Worm (Caenorhabditis elegans): Measurements from ENCODE around the gene glb-2.

Gene glb-2

DNA sequence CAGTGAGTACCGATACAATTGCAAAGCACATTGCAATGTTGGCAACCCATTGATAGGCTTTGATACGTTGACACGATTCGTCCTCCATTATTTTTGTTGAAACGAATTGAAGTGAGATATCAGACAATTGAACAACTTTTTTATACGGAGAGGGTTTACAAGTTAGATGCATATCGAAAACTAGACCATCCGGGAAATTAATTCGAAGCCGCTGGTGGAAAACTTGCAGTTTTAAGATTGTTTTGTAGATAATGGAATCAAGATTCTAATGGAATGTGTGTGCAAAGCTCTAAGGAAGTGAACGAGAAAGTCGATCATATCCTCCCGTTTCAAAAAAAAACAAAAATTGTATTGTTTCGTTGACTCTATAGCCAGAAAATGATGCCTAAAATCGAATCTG, 16.5 kb downstream of the glb-2 start, which contains the start of gene col-114:
Gene col-114 (minus strand): TSS at position 101 of the 400 bp plus-strand sequence.
- TF ChIP-seq ceh-45 (GFP tag; IDR thresholded peaks at IDR 0.05) (no peak), ceh-48 (tag; optimal IDR thresholded peaks at IDR 0.05) (no peak), ets-4 (tag; optimal IDR thresholded peaks at IDR 0.05) (no peak), ceh-34 (tag; optimal IDR thresholded peaks at IDR 0.05) (no peak), ceh-30 (tag; optimal IDR thresholded peaks at IDR 0.05) (no peak), unc-86 (tag; optimal IDR thresholded peaks at IDR 0.05) (no peak), ceh-2 (tag; optimal IDR thresholded peaks at IDR 0.05) (no peak), nfya-1 (tag; optimal IDR thresholded peaks at IDR 0.05) (no peak), dve-1 (tag; optimal IDR thresholded peaks at IDR 0.05) (no peak), che-1 (tag; optimal IDR thresholded peaks at IDR 0.05) (no peak), K09A11.1 (tag; optimal IDR thresholded peaks at IDR 0.05; ENCODE audit: insufficient read depth) (no peak), ama-1 (optimal IDR thresholded peaks at IDR 0.05) (no peak), ceh-9 (tag; optimal IDR thresholded peaks at IDR 0.05) (no peak), C38D4.7 (GFP tag; optimal IDR thresholded peaks at IDR 0.05) (no peak), mec-3 (tag; optimal IDR thresholded peaks at IDR 0.05; ENCODE audit: borderline replicate concordance) (no peak)

DNA sequence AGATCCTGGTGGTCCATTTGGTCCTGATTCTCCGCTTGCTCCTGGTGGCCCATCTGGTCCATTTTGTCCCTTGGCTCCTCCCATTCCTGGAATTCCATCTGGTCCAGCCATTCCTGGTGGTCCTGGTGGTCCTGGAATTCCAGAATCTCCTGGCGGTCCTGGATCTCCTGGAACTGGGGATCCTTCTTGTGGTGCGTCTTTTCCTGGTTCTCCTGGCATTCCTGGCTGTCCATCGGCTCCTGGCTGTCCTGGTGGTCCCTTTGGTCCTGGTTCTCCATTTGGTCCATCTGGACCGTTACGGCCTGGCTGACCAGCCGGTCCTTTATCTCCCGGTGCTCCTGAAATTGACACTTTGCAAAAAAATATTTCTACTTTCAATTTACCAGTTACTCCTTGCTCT, 17.4 kb downstream of the glb-2 start:
- TF ChIP-seq dve-1 (tag; optimal IDR thresholded peaks at IDR 0.05): no peak
- TF ChIP-seq unc-42 (tag; optimal IDR thresholded peaks at IDR 0.05): no peak
- no peak for TF ChIP-seq ceh-24 (tag; optimal IDR thresholded peaks at IDR 0.05)
- TF ChIP-seq K09A11.1 (tag; optimal IDR thresholded peaks at IDR 0.05; ENCODE audit: insufficient read depth): no peak
- TF ChIP-seq ceh-45 (GFP tag; IDR thresholded peaks at IDR 0.05): no peak
- no peak for TF ChIP-seq mec-3 (tag; optimal IDR thresholded peaks at IDR 0.05; ENCODE audit: borderline replicate concordance)
- no peak for TF ChIP-seq pat-9 (tag; optimal IDR thresholded peaks at IDR 0.05)
- TF ChIP-seq C08G9.2 (tag; optimal IDR thresholded peaks at IDR 0.05): no peak
- TF ChIP-seq hlh-30 (tag; optimal IDR thresholded peaks at IDR 0.05; ENCODE audit: insufficient read depth): no peak
- no peak for TF ChIP-seq C38D4.7 (GFP tag; optimal IDR thresholded peaks at IDR 0.05)
- no peak for TF ChIP-seq zip-5 (tag; optimal IDR thresholded peaks at IDR 0.05)
- TF ChIP-seq elt-4 (tag; optimal IDR thresholded peaks at IDR 0.05): no peak
- TF ChIP-seq nhr-232 (tag; optimal IDR thresholded peaks at IDR 0.05): no peak
- TF ChIP-seq ztf-16 (tag; optimal IDR thresholded peaks at IDR 0.05): no peak
- no peak for TF ChIP-seq fax-1 (tag; optimal IDR thresholded peaks at IDR 0.05)
- TF ChIP-seq odd-2 (tag; optimal IDR thresholded peaks at IDR 0.05): no peak
- TF ChIP-seq gmeb-2 (tag; optimal IDR thresholded peaks at IDR 0.05): no peak
- no peak for TF ChIP-seq F13H6.1 (tag; optimal IDR thresholded peaks at IDR 0.05)
- no peak for TF ChIP-seq hlh-15 (tag; optimal IDR thresholded peaks at IDR 0.05)
- TF ChIP-seq pha-2 (tag; optimal IDR thresholded peaks at IDR 0.05): no peak

- no peak for TF ChIP-seq dve-1 (tag; optimal IDR thresholded peaks at IDR 0.05)
- no peak for TF ChIP-seq nhr-232 (tag; optimal IDR thresholded peaks at IDR 0.05)
- TF ChIP-seq ets-4 (tag; optimal IDR thresholded peaks at IDR 0.05): no peak
- no peak for TF ChIP-seq nfya-1 (tag; optimal IDR thresholded peaks at IDR 0.05)
- no peak for TF ChIP-seq ama-1 (optimal IDR thresholded peaks at IDR 0.05)
- TF ChIP-seq mec-3 (tag; optimal IDR thresholded peaks at IDR 0.05; ENCODE audit: borderline replicate concordance): no peak
- no peak for TF ChIP-seq ceh-14 (tag; optimal IDR thresholded peaks at IDR 0.05)
- TF ChIP-seq ceh-31 (tag; optimal IDR thresholded peaks at IDR 0.05): no peak
- no peak for TF ChIP-seq ceh-48 (tag; optimal IDR thresholded peaks at IDR 0.05)
- no peak for TF ChIP-seq ttx-3 (tag; optimal IDR thresholded peaks at IDR 0.05)
Measured at ce11 chrIV:7243913-7244312, 19.1 kb downstream of the glb-2 start, which contains the start of gene afmd-1. Gene afmd-1 (plus strand): TSS chrIV:7244228.

ce11 chrIV:7242220-7242789, 20.7 kb downstream of the glb-2 start, which contains the start of gene gstk-2:
Gene gstk-2 (minus strand): TSS chrIV:7242270.
- no peak for TF ChIP-seq sox-4 (tag; optimal IDR thresholded peaks at IDR 0.05)
- no peak for TF ChIP-seq lim-6 (tag; optimal IDR thresholded peaks at IDR 0.05)
- no peak for TF ChIP-seq nhr-232 (tag; optimal IDR thresholded peaks at IDR 0.05)
- TF ChIP-seq pat-9 (tag; optimal IDR thresholded peaks at IDR 0.05): no peak
- TF ChIP-seq fax-1 (tag; optimal IDR thresholded peaks at IDR 0.05): no peak
- no peak for TF ChIP-seq C08G9.2 (tag; optimal IDR thresholded peaks at IDR 0.05)
- TF ChIP-seq elt-4 (tag; optimal IDR thresholded peaks at IDR 0.05): no peak
- TF ChIP-seq dve-1 (tag; optimal IDR thresholded peaks at IDR 0.05): no peak
- no peak for TF ChIP-seq ttx-3 (tag; optimal IDR thresholded peaks at IDR 0.05)
- TF ChIP-seq zip-5 (tag; optimal IDR thresholded peaks at IDR 0.05): no peak
- TF ChIP-seq ceh-30 (tag; optimal IDR thresholded peaks at IDR 0.05): no peak
- no peak for TF ChIP-seq pros-1 (tag; optimal IDR thresholded peaks at IDR 0.05)
